Worm (Caenorhabditis elegans): ENCODE measurements around the gene frpr-8.

Gene frpr-8

ce11 chrX:8718856-8719255, 21.2 kb downstream of the frpr-8 start, which contains the start of gene F53A9.8 (continued):
- TF ChIP-seq nhr-102 (tag; optimal IDR thresholded peaks at IDR 0.05) (no peak), T26A8.4 (GFP tag; IDR thresholded peaks at IDR 0.05) (no peak), F37D6.2 (tag; optimal IDR thresholded peaks at IDR 0.05) (no peak), ceh-62 (tag; optimal IDR thresholded peaks at IDR 0.05) (no peak), spr-3 (GFP tag; optimal IDR thresholded peaks at IDR 0.05) (no peak), daf-8 (GFP tag; IDR thresholded peaks at IDR 0.05) (no peak)

- TF ChIP-seq lin-1 (GFP tag; IDR thresholded peaks at IDR 0.05): no peak
- no peak for TF ChIP-seq Y75B8A.6 (GFP tag; IDR thresholded peaks at IDR 0.05)
- no peak for TF ChIP-seq lin-15B (tag; optimal IDR thresholded peaks at IDR 0.05)
- no peak for TF ChIP-seq daf-16 (GFP tag; optimal IDR thresholded peaks at IDR 0.05)
- TF ChIP-seq daf-16 (tag; optimal IDR thresholded peaks at IDR 0.05): peak; percentile 88
- no peak for TF ChIP-seq ZK337.2 (GFP tag; IDR thresholded peaks at IDR 0.05)
- TF ChIP-seq nhr-111 (GFP tag; optimal IDR thresholded peaks at IDR 0.05): no peak
- TF ChIP-seq nhr-42 (GFP tag; IDR thresholded peaks at IDR 0.05): no peak
- TF ChIP-seq nhr-10 (tag; optimal IDR thresholded peaks at IDR 0.05): no peak
- no peak for TF ChIP-seq mxl-3 (GFP tag; optimal IDR thresholded peaks at IDR 0.05)
- TF ChIP-seq dmd-6 (GFP tag; IDR thresholded peaks at IDR 0.05): peak; percentile 83
- TF ChIP-seq ztf-7 (tag; optimal IDR thresholded peaks at IDR 0.05): no peak
- no peak for TF ChIP-seq hmg-1.1 (GFP tag; IDR thresholded peaks at IDR 0.05)
- peak; percentile 50 for TF ChIP-seq hlh-11 (tag; optimal IDR thresholded peaks at IDR 0.05)
- no peak for TF ChIP-seq ama-1 (optimal IDR thresholded peaks at IDR 0.05)
- TF ChIP-seq hif-1 (tag; optimal IDR thresholded peaks at IDR 0.05): no peak
- peak in 1 of 2 experiments; percentile 9 for TF ChIP-seq mdl-1 (tag; optimal IDR thresholded peaks at IDR 0.05)
- TF ChIP-seq mep-1 (tag; optimal IDR thresholded peaks at IDR 0.05): peak; percentile 25
- TF ChIP-seq nhr-28 (tag; optimal IDR thresholded peaks at IDR 0.05): peak; percentile 59
- peak; percentile 9 for TF ChIP-seq pqm-1 (tag; optimal IDR thresholded peaks at IDR 0.05)
- no peak for TF ChIP-seq ZK546.5 (tag; optimal IDR thresholded peaks at IDR 0.05)
- peak; percentile 81 for TF ChIP-seq php-3 (GFP tag; IDR thresholded peaks at IDR 0.05)
- TF ChIP-seq daf-12 (tag; optimal IDR thresholded peaks at IDR 0.05): no peak
- TF ChIP-seq dve-1 (tag; optimal IDR thresholded peaks at IDR 0.05; ENCODE audit: insufficient read depth): peak; percentile 93
- no peak for TF ChIP-seq mxl-2 (GFP tag; conservative IDR thresholded peaks at IDR 0.05)
- no peak for TF ChIP-seq F26F4.8 (GFP tag; conservative IDR thresholded peaks at IDR 0.05)
- TF ChIP-seq Y105C5A.15 (GFP tag; IDR thresholded peaks at IDR 0.05): no peak
- no peak for TF ChIP-seq gei-8 (GFP tag; optimal IDR thresholded peaks at IDR 0.05)
- TF ChIP-seq ceh-62 (tag; optimal IDR thresholded peaks at IDR 0.05): no peak
- TF ChIP-seq hlh-30 (tag; optimal IDR thresholded peaks at IDR 0.05; ENCODE audit: insufficient read depth): peak; percentile 45
- no peak for TF ChIP-seq nhr-48 (tag; optimal IDR thresholded peaks at IDR 0.05)
- no peak for TF ChIP-seq lin-38 (GFP tag; IDR thresholded peaks at IDR 0.05)
- peak in 1 of 2 experiments; percentile 35 for TF ChIP-seq unc-62 (GFP tag; optimal IDR thresholded peaks at IDR 0.05 in 1 of 2)
- no peak for TF ChIP-seq unc-62 (tag; optimal IDR thresholded peaks at IDR 0.05)
- no peak for TF ChIP-seq zip-11 (GFP tag; IDR thresholded peaks at IDR 0.05)
- TF ChIP-seq ztf-11 (tag; optimal IDR thresholded peaks at IDR 0.05): no peak
- no peak for TF ChIP-seq T20F7.1 (GFP tag; optimal IDR thresholded peaks at IDR 0.05)
Observed at ce11 chrX:8719888-8720287, 22.3 kb downstream of the frpr-8 start.
